Worm (Caenorhabditis elegans): ENCODE measurements around the gene bus-8A.

ce11 chrX:5465631-5466030 is 27.1 kb upstream of the bus-8A start:
- TF ChIP-seq dmd-4 (tag; optimal IDR thresholded peaks at IDR 0.05) (no peak), nhr-11 (tag; optimal IDR thresholded peaks at IDR 0.05) (no peak), nhr-77 (tag; optimal IDR thresholded peaks at IDR 0.05) (no peak), ama-1 (optimal IDR thresholded peaks at IDR 0.05) (no peak), blmp-1 (tag; optimal IDR thresholded peaks at IDR 0.05; ENCODE audit: insufficient read depth) (no peak), nhr-129 (tag; optimal IDR thresholded peaks at IDR 0.05) (no peak)
